Fruit fly (Drosophila melanogaster) whole organism, embryonic: ENCODE results near the gene CG16985.

Experiments
- BEAF-32 ChIP-seq: fragments of 200-800 bp; sonication (Bioruptor generic); optimal IDR thresholded peaks from 3 replicates; lab custom pipeline; 2017; ENCODE audit warnings: missing biosample characterization, missing genetic modification characterization, mild to moderate bottlenecking, moderate library complexity, missing genetic modification reagents
- CG10209 ChIP-seq: fragments of 200-800 bp; sonication (Bioruptor generic); optimal IDR thresholded peaks from 3 replicates; lab custom pipeline; 2017; ENCODE audit warnings: missing biosample characterization, mild to moderate bottlenecking, missing genetic modification characterization, missing genetic modification reagents
- CG10431 ChIP-seq: fragments of 200-800 bp; sonication (Bioruptor generic); optimal IDR thresholded peaks from 3 replicates; lab custom pipeline; 2018; ENCODE audit warnings: missing biosample characterization, mild to moderate bottlenecking, missing genetic modification characterization
- CG10543 ChIP-seq: fragments of 200-800 bp; sonication (Bioruptor generic); optimal IDR thresholded peaks from 3 replicates; lab custom pipeline; 2017; ENCODE audit warnings: missing biosample characterization, mild to moderate bottlenecking, missing genetic modification characterization, moderate library complexity
- CG11085 ChIP-seq: fragments of 200-800 bp; sonication (Bioruptor generic); IDR thresholded peaks from 2 replicates; pipeline ENCODE4 v1.3.6; 2022; ENCODE audit warnings: missing biosample characterization, missing genetic modification characterization
- CG11247 ChIP-seq: fragments of 200-800 bp; sonication (Bioruptor generic); IDR thresholded peaks from 2 replicates; pipeline ENCODE4 v1.3.6; 2022; ENCODE audit warnings: missing biosample characterization, missing genetic modification characterization
- CG11695 ChIP-seq: fragments of 200-800 bp; sonication (Bioruptor generic); IDR thresholded peaks from 3 replicates; pipeline ENCODE4 v1.3.6; 2022; ENCODE audit warnings: missing biosample characterization, missing genetic modification characterization
- CG11723 ChIP-seq: fragments of 200-800 bp; sonication (Bioruptor generic); optimal IDR thresholded peaks from 2 replicates; lab custom pipeline; 2017; ENCODE audit warnings: missing biosample characterization, mild to moderate bottlenecking, missing genetic modification characterization
- CG14014 ChIP-seq: fragments of 200-800 bp; sonication (Bioruptor generic); IDR thresholded peaks from 2 replicates; pipeline ENCODE4 v1.3.6; 2022; ENCODE audit warnings: missing biosample characterization, missing genetic modification characterization
- CG14860 ChIP-seq: fragments of 200-800 bp; sonication (Bioruptor generic); IDR thresholded peaks from 3 replicates; pipeline ENCODE4 v1.3.6; 2022; ENCODE audit warnings: missing biosample characterization, missing genetic modification characterization; ENCODE audit not compliant: partially characterized antibody
- CG15696 ChIP-seq: fragments of 200-800 bp; sonication (Bioruptor generic); optimal IDR thresholded peaks from 2 replicates; lab custom pipeline; 2019; ENCODE audit warnings: missing biosample characterization, mild to moderate bottlenecking, missing genetic modification characterization, moderate library complexity
- CG18262 ChIP-seq: fragments of 200-800 bp; optimal IDR thresholded peaks from 3 replicates; lab custom pipeline; 2019; ENCODE audit warnings: missing biosample characterization, mild to moderate bottlenecking, missing genetic modification characterization, moderate library complexity
- CG2120 ChIP-seq: fragments of 200-800 bp; sonication (Bioruptor generic); optimal IDR thresholded peaks from 3 replicates; lab custom pipeline; 2016; ENCODE audit warnings: missing biosample characterization, missing genetic modification characterization
- CG3995 ChIP-seq: fragments of 200-800 bp; sonication (Bioruptor generic); optimal IDR thresholded peaks from 3 replicates; lab custom pipeline; 2016; ENCODE audit warnings: missing biosample characterization, missing genetic modification characterization
- CG8089 ChIP-seq: fragments of 200-800 bp; sonication (Bioruptor generic); optimal IDR thresholded peaks from 3 replicates; lab custom pipeline; 2016; ENCODE audit warnings: missing biosample characterization, missing genetic modification characterization
- CHES-1-like ChIP-seq: fragments of 200-800 bp; sonication (Bioruptor generic); optimal IDR thresholded peaks from 2 replicates; lab custom pipeline; 2016; ENCODE audit warnings: missing biosample characterization, missing genetic modification characterization
- Deaf1 ChIP-seq: fragments of 200-800 bp; optimal IDR thresholded peaks from 3 replicates; lab custom pipeline; 2019; ENCODE audit warnings: missing biosample characterization, mild to moderate bottlenecking, missing genetic modification characterization, moderate library complexity
- Drgx ChIP-seq: fragments of 200-800 bp; sonication (Bioruptor generic); IDR thresholded peaks from 2 replicates; pipeline ENCODE4 v1.3.6; 2022; ENCODE audit warnings: missing biosample characterization, missing genetic modification characterization
- HLH54F ChIP-seq: fragments of 200-800 bp; sonication (Bioruptor generic); optimal IDR thresholded peaks from 3 replicates; lab custom pipeline; 2016; ENCODE audit warnings: missing biosample characterization, missing genetic modification characterization
- Hr3 ChIP-seq: fragments of 200-800 bp; sonication (Bioruptor generic); optimal IDR thresholded peaks from 3 replicates; lab custom pipeline; 2016; ENCODE audit warnings: missing biosample characterization, missing genetic modification characterization
- MTF-1 ChIP-seq: fragments of 200-800 bp; sonication (Bioruptor generic); optimal IDR thresholded peaks from 2 replicates; lab custom pipeline; 2018; ENCODE audit warnings: missing biosample characterization, mild to moderate bottlenecking, missing genetic modification characterization, borderline replicate concordance
- Med ChIP-seq: fragments of 200-800 bp; sonication (Bioruptor generic); peaks from one replicate; lab custom pipeline; 2016; ENCODE audit warnings: missing biosample characterization, missing genetic modification characterization, mild to moderate bottlenecking, inconsistent platforms, moderate library complexity
- Six4 ChIP-seq: fragments of 200-800 bp; sonication (Bioruptor generic); optimal IDR thresholded peaks from 2 replicates; lab custom pipeline; 2016; ENCODE audit warnings: missing biosample characterization, missing genetic modification characterization
- bsh ChIP-seq, 2 experiments: fragments of 200-800 bp; sonication (Bioruptor generic); optimal IDR thresholded peaks; 2 replicates each; lab custom pipeline; 2017 to 2018; ENCODE audit warnings: mild to moderate bottlenecking in 2 of 2, missing biosample characterization in 2 of 2, missing genetic modification characterization in 2 of 2, moderate library complexity in 1 of 2
- crc ChIP-seq: fragments of 200-800 bp; sonication (Bioruptor generic); optimal IDR thresholded peaks from 2 replicates; lab custom pipeline; 2016; ENCODE audit warnings: missing biosample characterization, missing genetic modification characterization
- dati ChIP-seq: fragments of 200-800 bp; sonication (Bioruptor generic); IDR thresholded peaks from 2 replicates; pipeline ENCODE4 v1.3.6; 2022; ENCODE audit warnings: missing biosample characterization, missing genetic modification characterization
- en ChIP-seq: fragments of 200-800 bp; sonication (Bioruptor generic); optimal IDR thresholded peaks from 2 replicates; lab custom pipeline; 2016; ENCODE audit warnings: missing biosample characterization, missing genetic modification characterization
- fd96Cb ChIP-seq: fragments of 200-800 bp; sonication (Bioruptor generic); optimal IDR thresholded peaks from 2 replicates; lab custom pipeline; 2018; ENCODE audit warnings: missing biosample characterization, mild to moderate bottlenecking, missing genetic modification characterization, moderate library complexity
- gcm ChIP-seq: fragments of 200-800 bp; sonication (Bioruptor generic); optimal IDR thresholded peaks from 2 replicates; lab custom pipeline; 2019; ENCODE audit warnings: missing biosample characterization, mild to moderate bottlenecking, missing genetic modification characterization, moderate library complexity
- ken ChIP-seq: fragments of 200-800 bp; sonication (Bioruptor generic); IDR thresholded peaks from 3 replicates; pipeline ENCODE4 v1.3.6; 2022; ENCODE audit warnings: missing biosample characterization, missing genetic modification characterization
- kni ChIP-seq: fragments of 200-800 bp; sonication (Bioruptor generic); optimal IDR thresholded peaks from 3 replicates; lab custom pipeline; 2017; ENCODE audit warnings: mild to moderate bottlenecking, missing biosample characterization, missing genetic modification reagents, missing genetic modification characterization
- nau ChIP-seq: fragments of 200-800 bp; sonication (Bioruptor generic); optimal IDR thresholded peaks from 3 replicates; lab custom pipeline; 2017; ENCODE audit warnings: missing biosample characterization, mild to moderate bottlenecking, missing genetic modification characterization, missing genetic modification reagents
- oc ChIP-seq: fragments of 200-800 bp; sonication (Bioruptor generic); optimal IDR thresholded peaks from 2 replicates; lab custom pipeline; 2018; ENCODE audit warnings: missing biosample characterization, mild to moderate bottlenecking, missing genetic modification characterization, moderate library complexity
- odd ChIP-seq: fragments of 200-800 bp; sonication (Bioruptor generic); optimal IDR thresholded peaks from 2 replicates; lab custom pipeline; 2017; ENCODE audit warnings: missing biosample characterization, mild to moderate bottlenecking, missing genetic modification characterization
- otp ChIP-seq: fragments of 200-800 bp; sonication (Bioruptor generic); IDR thresholded peaks from 3 replicates; pipeline ENCODE4, ENCODE4 v1.3.6; 2022; ENCODE audit warnings: missing biosample characterization, missing genetic modification characterization
- prd ChIP-seq, 3 experiments: fragments of >200 bp in 2 of 3; fragments of 200-800 bp in 1 of 3; sonication (Bioruptor generic) in 1 of 3; optimal IDR thresholded peaks in 2 of 3; IDR thresholded peaks in 1 of 3; 2 replicates in 2 of 3; 3 replicates in 1 of 3; pipeline versions ENCODE4 v1.3.6 to Lab custom; 2017 to 2022; ENCODE audit warnings: missing biosample characterization in 1 of 3, missing genetic modification characterization in 1 of 3
- ranshi ChIP-seq: fragments of 200-800 bp; sonication (Bioruptor generic); IDR thresholded peaks from 2 replicates; pipeline ENCODE4 v1.3.6; 2022; ENCODE audit warnings: missing biosample characterization, missing genetic modification characterization
- salm ChIP-seq: fragments of 200-800 bp; sonication (Bioruptor generic); optimal IDR thresholded peaks from 2 replicates; lab custom pipeline; 2018; ENCODE audit warnings: missing biosample characterization, mild to moderate bottlenecking, missing genetic modification characterization
- sens-2 ChIP-seq: fragments of 200-800 bp; sonication (Bioruptor generic); IDR thresholded peaks from 2 replicates; pipeline ENCODE4 v1.3.6; 2022; ENCODE audit warnings: missing biosample characterization, missing genetic modification characterization
- seq ChIP-seq: fragments of 200-800 bp; sonication (Bioruptor generic); IDR thresholded peaks from 2 replicates; pipeline ENCODE4 v1.3.6; 2022; ENCODE audit warnings: missing biosample characterization, missing genetic modification characterization
- ssp ChIP-seq: fragments of 200-800 bp; sonication (Bioruptor generic); IDR thresholded peaks from 2 replicates; pipeline ENCODE4 v1.3.6; 2022; ENCODE audit warnings: missing biosample characterization, missing genetic modification characterization
- tio ChIP-seq: fragments of 200-800 bp; sonication (Bioruptor generic); optimal IDR thresholded peaks from 2 replicates; lab custom pipeline; 2017; ENCODE audit warnings: missing biosample characterization, missing genetic modification characterization, inconsistent platforms
- wdn ChIP-seq: fragments of 200-800 bp; sonication (Bioruptor generic); IDR thresholded peaks from 2 replicates; pipeline ENCODE4 v1.3.6; 2022; ENCODE audit warnings: missing biosample characterization, missing genetic modification characterization
- wek ChIP-seq: fragments of 200-800 bp; sonication (Bioruptor generic); optimal IDR thresholded peaks from 3 replicates; lab custom pipeline; 2018; ENCODE audit warnings: missing biosample characterization, mild to moderate bottlenecking, missing genetic modification characterization, moderate library complexity

Gene CG16985

DNA sequence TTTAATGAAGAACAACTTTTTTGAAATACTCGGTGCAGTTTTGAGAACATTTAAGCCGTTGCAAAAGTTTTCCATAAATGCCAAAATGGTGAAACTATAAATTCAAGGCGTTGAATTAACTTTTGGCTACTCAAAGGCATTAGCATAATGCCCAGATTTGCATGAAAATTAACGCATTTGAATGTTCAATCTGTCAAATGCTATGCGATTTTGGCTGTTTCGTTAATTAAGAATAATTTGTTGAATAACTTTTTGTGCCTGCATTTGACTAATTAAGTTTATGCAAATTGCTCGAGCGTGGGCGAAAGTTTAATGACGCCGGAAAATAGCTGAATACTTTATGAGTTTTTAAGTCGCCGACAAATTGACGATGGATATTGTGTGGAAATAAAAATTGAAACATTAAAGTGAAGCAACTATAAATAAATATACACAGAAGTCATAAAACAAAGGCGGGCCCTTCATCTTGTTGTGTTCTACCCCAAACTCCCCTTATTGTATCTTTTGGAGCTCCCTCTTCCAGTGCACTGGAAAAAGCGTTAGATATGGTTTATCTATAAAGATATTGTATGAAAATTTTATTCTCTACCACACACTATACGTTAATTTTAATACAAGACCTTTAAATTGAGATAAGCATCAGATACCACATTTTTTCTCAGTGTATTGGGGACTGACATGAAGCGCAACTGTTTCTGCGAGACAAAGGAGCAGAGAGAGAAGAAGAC is 46.8 kb upstream of the CG16985 start (continued):
- TF ChIP-seq ken (GFP tag; lab: Robert Waterston, UW) = no peak; the same call in 2 of the 3 replicates
- TF ChIP-seq CG10543 (GFP tag; lab: Kevin White, UChicago) = no peak

DNA sequence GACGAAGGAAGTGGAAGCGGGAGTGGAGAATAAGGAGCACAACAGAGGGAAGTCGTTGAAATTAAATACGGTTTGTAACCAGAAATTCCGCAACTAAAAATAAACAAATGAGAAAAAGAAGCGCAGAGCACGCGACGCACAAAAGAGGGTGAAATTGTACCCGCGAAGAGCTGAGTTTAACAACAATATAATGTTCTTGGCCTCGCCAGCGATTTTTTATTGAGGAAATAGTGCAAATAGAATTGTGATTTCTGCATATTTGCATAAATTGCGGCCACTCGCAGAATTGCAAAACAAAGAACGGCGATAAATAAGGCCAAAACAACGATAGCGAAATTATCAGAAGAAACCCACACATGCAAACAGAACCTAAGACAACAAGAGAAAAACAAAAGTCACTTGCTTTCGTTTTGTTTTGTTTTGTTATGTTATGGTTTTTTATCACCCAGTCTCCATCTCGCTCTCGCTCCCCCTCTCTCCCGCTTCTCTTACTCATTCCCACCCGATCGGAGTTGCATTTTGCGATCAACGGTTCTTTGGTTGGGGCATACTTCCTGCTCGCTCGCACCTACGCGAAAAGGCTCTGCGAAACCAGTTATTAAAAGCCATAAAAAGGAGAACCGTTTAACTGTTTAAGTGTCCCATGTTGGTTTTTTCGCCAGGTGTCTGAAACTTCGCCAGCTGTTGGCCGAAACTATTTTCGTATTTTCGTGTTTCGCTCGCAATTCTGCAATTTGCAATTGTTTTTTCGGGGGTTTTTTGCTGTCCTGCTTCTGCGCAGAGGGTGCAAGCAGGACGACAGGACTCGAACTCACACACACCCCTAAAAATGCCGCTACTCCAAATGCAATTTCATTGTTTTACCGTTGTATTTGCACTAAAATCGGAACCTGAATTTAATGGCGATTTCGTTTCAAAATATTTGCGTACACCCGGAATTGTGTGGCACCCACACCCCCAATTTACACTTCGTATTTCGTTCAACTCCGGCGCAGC is 46.0 kb upstream of the CG16985 start:
- TF ChIP-seq CG15696 (no peak), sens-2 (GFP tag; lab: Robert Waterston, UW) (0 out of 2 replicates have a peak, but pooled peaks have one; percentile 0), CHES-1-like (GFP tag; lab: Kevin White, UChicago) (no peak), en (GFP tag; lab: Kevin White, UChicago) (no peak), gcm (no peak), CG14014 (no peak), Hr3 (GFP tag; lab: Kevin White, UChicago) (no peak), ranshi (GFP tag; lab: Robert Waterston, UW) (no peak), wek (GFP tag; lab: Kevin White, UChicago) (no peak), wdn (GFP tag; lab: Robert Waterston, UW) (no peak), Med (GFP tag; lab: Kevin White, UChicago) (peak; percentile 26), Drgx (peak; percentile 79), CG10209 (GFP tag; lab: Kevin White, UChicago) (no peak), seq (GFP tag; lab: Robert Waterston, UW) (peak; percentile 37; the same call in 1 of the 2 replicates), odd (GFP tag; lab: Kevin White, UChicago) (no peak), CG11695 (GFP tag; lab: Robert Waterston, UW) (no peak), fd96Cb (tag; lab: Kevin White, UChicago) (no peak), CG11085 (GFP tag; lab: Robert Waterston, UW) (no peak), oc (no peak), CG18262 (no peak), prd (optimal IDR thresholded peaks at IDR 0.05; lab: Kevin White, UChicago) (no peak), prd (GFP tag; IDR thresholded peaks at IDR 0.05; lab: Robert Waterston, UW) (no peak), crc (GFP tag; lab: Kevin White, UChicago) (no peak), kni (GFP tag; lab: Kevin White, UChicago) (no peak), CG8089 (no peak), dati (GFP tag; lab: Robert Waterston, UW) (no peak), Deaf1 (tag; lab: Kevin White, UChicago) (peak; percentile 0), Six4 (GFP tag; lab: Kevin White, UChicago) (no peak), salm (tag; lab: Kevin White, UChicago) (no peak), ken (GFP tag; lab: Robert Waterston, UW) (no peak), CG2120 (GFP tag; lab: Kevin White, UChicago) (no peak), CG11723 (GFP tag; lab: Kevin White, UChicago) (no peak), BEAF-32 (GFP tag; lab: Kevin White, UChicago) (no peak), nau (no peak), CG11247 (GFP tag; lab: Robert Waterston, UW) (no peak), CG14860 (GFP tag; lab: Robert Waterston, UW) (no peak), CG10431 (GFP tag; lab: Kevin White, UChicago) (no peak), CG3995 (GFP tag; lab: Kevin White, UChicago) (no peak), bsh (GFP tag; optimal IDR thresholded peaks at IDR 0.05; lab: Kevin White, UChicago) (peak in 1 of 2 experiments; percentile 60), otp (no peak), MTF-1 (GFP tag; lab: Kevin White, UChicago) (no peak), tio (GFP tag; lab: Kevin White, UChicago) (no peak), ssp (GFP tag; lab: Robert Waterston, UW) (no peak), HLH54F (no peak)
